Worm (Caenorhabditis elegans): ENCODE measurements around the gene F49E12.10.

DNA sequence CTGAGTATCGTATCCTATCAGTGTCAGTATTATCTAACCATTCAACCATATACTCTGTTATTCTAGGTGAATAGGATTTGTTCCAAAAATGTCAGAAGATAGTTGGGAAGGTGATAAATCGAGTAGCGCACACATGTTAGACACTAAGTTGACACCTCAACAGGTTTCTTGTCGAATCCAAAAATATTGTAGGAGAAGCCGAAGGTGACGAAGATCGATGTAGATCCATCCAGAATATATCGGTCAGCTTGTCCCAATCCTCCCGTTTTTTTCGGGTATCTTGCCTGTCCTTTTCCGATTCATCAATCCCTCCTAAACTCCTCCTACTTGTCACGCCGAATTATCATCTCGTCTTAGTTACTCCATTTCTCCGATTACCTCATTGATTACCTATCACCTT lies 45.2 kb upstream of the F49E12.10 start:
- TF ChIP-seq ama-1 (optimal IDR thresholded peaks at IDR 0.05) (no peak), sea-1 (GFP tag; conservative IDR thresholded peaks at IDR 0.05) (no peak), ceh-36 (tag; optimal IDR thresholded peaks at IDR 0.05) (no peak), F13C5.2 (tag; optimal IDR thresholded peaks at IDR 0.05) (no peak), B0310.2 (tag; optimal IDR thresholded peaks at IDR 0.05) (no peak), ceh-13 (GFP tag; optimal IDR thresholded peaks at IDR 0.05) (no peak), aly-1 (tag; optimal IDR thresholded peaks at IDR 0.05) (no peak), tbx-11 (GFP tag; IDR thresholded peaks at IDR 0.05) (no peak), tra-4 (tag; optimal IDR thresholded peaks at IDR 0.05) (no peak), flt-1 (GFP tag; IDR thresholded peaks at IDR 0.05) (no peak), tbx-37 (GFP tag; conservative IDR thresholded peaks at IDR 0.05) (no peak)
